Worm (Caenorhabditis elegans) whole organism, L4/young adult: ENCODE data around the gene C14B9.2.

Source experiments
- W03F9.2 ChIP-seq: fragments of 150-350 bp; optimal IDR thresholded peaks from 2 replicates; lab custom pipeline; 2014; ENCODE audit warnings: missing biosample characterization, missing genetic modification characterization
- dao-5 ChIP-seq: sonication (generic microtip); optimal IDR thresholded peaks from 2 replicates; lab custom pipeline; 2016; ENCODE audit warnings: missing genotype, missing genetic modification characterization, moderate library complexity, missing compliant biosample characterization
- him-1 ChIP-seq: sonication (generic microtip); optimal IDR thresholded peaks from 2 replicates; lab custom pipeline; 2016; ENCODE audit warnings: missing genotype, missing genetic modification reagents, missing genetic modification characterization, missing compliant biosample characterization

Gene C14B9.2

DNA sequence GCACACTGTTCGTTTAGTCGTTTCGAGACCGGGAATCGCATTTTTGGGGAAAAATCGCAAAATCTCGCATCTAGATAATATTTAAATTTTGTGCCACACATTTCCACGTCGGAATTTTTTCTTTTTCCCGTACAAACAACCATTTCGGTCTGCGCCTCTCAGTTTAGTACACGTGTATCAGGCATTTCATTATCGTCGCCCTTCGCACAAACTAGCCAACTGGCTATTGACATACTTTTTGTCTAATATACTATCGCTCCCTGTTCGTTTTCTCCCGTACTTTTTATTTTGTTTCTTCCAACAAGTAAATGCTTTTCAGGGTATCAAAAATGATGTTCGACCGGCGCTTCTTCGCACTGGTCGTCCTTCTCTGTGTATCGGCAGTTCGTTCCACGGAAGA, at the start of gene C14B9.2:
C14B9.2 (plus strand) TSS at position 320 of the 400 bp plus-strand sequence.
- TF ChIP-seq dao-5 (tag; lab: Kevin White, UChicago) = no peak
- TF ChIP-seq him-1 (tag; lab: Kevin White, UChicago) = no peak
- TF ChIP-seq W03F9.2 (tag; lab: Kevin White, UChicago) = no peak

DNA sequence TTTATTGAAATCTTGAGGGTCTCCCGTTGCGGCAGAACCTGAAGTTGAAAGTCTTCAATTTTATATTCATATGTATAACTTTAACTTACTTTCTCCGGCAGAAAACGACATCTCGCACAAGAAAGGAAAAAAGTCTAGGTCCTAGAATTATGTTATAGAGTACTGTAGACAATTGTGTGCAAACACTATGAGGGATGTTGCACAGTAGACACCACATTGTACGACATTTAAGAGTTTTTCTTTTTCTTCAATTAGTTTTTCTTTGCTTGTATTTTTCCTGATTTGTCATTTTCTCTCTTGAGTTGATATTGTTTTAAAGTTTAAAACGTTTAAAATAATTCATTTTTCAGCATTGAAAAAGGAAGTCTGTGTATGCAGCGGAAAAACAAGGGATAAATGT, 48.1 kb upstream of the C14B9.2 start, which contains the start of the genes K06H7.7 and grp-1:
K06H7.7 (minus strand) TSS at position 121 of the 400 bp plus-strand sequence.
grp-1 (plus strand) TSS at position 351 of the 400 bp plus-strand sequence.
- TF ChIP-seq W03F9.2 (tag; lab: Kevin White, UChicago) (peak; percentile 77), dao-5 (tag; lab: Kevin White, UChicago) (no peak)

DNA sequence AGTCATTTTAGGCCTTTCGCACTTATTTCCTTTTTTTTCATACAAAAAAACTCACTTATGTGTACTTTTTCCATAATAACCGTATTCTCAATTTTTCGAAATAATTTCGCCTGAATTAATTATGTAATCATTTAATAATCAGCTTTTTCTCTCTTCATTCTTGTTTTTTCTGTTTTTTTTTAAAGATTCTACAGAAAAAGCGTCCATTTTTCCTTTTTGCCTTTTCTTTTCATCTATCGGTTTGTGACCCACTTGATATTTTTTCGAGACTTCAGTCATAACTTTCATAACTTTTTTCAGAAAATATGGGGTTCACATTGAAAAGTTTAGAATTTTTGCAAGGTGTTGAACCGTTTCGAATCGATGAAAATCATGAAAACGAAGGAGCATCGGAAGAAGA, 45.2 kb upstream of the C14B9.2 start, which contains the start of gene vms-1:
vms-1 (plus strand) TSS at position 301 of the 400 bp plus-strand sequence.
- TF ChIP-seq W03F9.2 (tag; lab: Kevin White, UChicago) (no peak), him-1 (tag; lab: Kevin White, UChicago) (no peak), dao-5 (tag; lab: Kevin White, UChicago) (no peak)

DNA sequence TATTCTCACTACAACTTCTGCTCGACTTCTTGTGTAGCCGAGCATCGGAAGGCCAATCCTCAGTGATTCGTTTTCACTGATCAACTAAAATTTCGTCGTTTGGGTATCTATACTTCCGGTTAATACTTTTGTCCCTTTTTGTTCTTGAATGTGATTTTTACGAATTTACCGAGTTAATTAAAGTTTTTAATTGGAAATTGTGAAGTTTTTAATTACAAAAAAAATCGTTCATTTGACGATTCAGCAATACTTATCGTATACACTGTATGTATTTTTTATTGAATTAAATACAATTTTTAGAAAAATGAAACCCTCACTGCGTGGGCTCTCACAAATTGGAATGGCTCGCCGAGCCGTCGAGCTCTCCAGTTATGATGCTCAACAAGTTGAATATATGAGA, 42.1 kb upstream of the C14B9.2 start, which contains the start of gene idi-1:
idi-1 (plus strand) TSS at position 301 of the 400 bp plus-strand sequence.
- TF ChIP-seq dao-5 (tag; lab: Kevin White, UChicago) = no peak

DNA sequence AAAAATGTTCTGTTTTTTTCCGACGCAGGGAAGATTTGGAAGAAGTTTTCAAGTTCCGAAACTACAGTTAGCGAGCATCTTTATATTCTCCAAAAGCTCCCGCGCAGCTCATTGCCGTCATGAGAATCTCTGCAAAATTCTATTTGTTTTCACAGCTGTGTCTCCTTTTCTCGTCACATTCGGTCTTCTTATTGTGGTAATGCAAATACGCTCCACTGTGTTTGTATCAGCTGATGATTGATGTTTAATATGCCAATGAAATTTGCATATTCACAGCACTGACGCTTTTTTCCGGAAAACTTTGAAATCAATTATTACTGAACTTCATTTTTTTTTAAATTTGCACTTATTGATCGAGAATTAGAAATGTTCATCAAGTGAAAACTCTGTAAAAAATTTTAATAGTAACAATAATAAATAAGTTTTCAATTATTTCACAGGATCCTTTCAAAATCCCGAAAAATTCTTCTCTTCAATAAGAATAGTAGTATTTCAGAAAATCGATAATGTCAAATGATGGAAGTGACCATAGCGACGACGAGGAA, 40.3 kb upstream of the C14B9.2 start, which contains the start of gene K06H7.2:
K06H7.2 (plus strand) TSS at position 495 of the 545 bp plus-strand sequence.
- no peak for TF ChIP-seq dao-5 (tag; lab: Kevin White, UChicago)
- TF ChIP-seq W03F9.2 (tag; lab: Kevin White, UChicago) = peak; percentile 15
- TF ChIP-seq him-1 (tag; lab: Kevin White, UChicago) = no peak

DNA sequence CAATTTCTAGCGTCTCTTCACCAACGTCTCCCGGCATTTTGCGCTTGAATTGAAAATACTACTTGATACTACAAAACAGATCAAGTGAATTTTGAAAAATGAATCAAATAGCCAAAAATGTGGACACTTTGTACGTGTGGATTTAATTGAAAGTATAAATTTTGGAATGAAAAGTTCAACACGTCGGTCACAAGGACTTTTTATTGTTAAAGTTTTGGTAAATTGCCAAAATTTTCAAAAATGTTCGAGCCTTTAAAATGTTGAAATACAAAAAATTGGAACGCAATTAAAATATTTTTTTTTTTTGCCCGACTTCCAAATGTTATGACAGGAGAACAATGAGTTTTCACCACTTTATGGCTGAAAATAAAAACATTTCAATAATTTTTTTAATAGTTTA, 35.3 kb upstream of the C14B9.2 start, which contains the start of gene K06H7.8:
K06H7.8 (minus strand) TSS at position 101 of the 400 bp plus-strand sequence.
- no peak for TF ChIP-seq W03F9.2 (tag; lab: Kevin White, UChicago)
- TF ChIP-seq him-1 (tag; lab: Kevin White, UChicago) = no peak
- no peak for TF ChIP-seq dao-5 (tag; lab: Kevin White, UChicago)

DNA sequence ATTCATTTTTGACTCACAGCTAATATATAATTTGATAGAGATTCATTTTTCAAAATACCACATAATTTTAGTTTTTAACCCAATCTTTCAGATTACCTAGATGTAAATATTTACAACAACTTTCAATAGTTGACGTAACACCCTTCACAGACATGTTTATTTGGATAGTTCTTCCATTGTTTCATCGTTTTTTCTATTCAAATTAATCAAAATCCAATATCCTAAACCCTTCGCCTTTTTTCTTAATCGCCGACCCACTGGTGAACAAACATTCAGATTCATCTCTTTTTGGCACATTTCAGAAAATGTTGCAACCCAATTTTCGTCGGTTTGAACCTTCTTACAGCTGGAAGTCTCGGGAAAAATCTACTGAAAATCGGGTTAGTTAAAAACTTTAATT, 34.4 kb upstream of the C14B9.2 start, which contains the start of gene K06H7.1:
K06H7.1 (plus strand) TSS at position 301 of the 400 bp plus-strand sequence.
- no peak for TF ChIP-seq him-1 (tag; lab: Kevin White, UChicago)
- no peak for TF ChIP-seq dao-5 (tag; lab: Kevin White, UChicago)
- no peak for TF ChIP-seq W03F9.2 (tag; lab: Kevin White, UChicago)

DNA sequence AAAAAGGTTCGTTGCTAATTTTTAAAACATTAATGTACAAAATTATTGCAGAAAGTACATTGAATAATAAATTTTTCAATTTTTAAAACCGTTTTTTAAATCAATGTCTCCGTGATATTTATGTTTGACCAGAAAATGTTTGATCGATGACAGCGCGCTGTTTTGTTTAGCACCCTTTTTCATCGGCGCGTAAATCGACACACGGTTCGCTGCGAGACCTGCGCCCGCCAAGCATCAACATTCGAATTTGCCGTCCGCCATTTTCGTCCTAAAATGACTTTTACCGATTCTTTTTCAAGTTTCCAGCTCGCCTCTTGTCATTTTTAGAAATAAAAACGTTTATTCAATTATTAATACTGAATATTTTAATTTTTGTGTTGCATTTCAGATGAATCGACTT, 32.5 kb upstream of the C14B9.2 start, which contains the start of gene plk-1:
plk-1 (plus strand) TSS at position 389 of the 400 bp plus-strand sequence.
- no peak for TF ChIP-seq dao-5 (tag; lab: Kevin White, UChicago)
- TF ChIP-seq W03F9.2 (tag; lab: Kevin White, UChicago) = peak; percentile 6

DNA sequence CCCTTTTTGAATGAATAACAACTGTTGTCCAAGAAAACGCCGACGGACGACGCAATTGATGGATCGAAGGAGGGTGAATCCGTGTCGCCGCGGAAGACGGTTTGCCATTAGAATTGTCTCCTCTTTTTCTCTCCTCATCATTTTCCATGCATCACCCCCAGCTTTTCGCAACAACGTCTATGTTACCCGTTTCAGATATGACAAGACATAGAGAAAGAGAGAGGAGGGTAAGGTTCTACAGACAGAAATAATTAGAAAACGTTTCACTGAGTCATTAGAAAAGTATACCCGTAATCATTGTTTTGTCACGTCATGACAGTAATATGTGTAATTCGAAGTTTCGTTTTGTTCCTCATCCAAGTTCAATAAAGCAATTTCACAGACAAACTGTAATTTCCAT, 27.7 kb upstream of the C14B9.2 start:
- no peak for TF ChIP-seq him-1 (tag; lab: Kevin White, UChicago)
- no peak for TF ChIP-seq dao-5 (tag; lab: Kevin White, UChicago)
- no peak for TF ChIP-seq W03F9.2 (tag; lab: Kevin White, UChicago)

DNA sequence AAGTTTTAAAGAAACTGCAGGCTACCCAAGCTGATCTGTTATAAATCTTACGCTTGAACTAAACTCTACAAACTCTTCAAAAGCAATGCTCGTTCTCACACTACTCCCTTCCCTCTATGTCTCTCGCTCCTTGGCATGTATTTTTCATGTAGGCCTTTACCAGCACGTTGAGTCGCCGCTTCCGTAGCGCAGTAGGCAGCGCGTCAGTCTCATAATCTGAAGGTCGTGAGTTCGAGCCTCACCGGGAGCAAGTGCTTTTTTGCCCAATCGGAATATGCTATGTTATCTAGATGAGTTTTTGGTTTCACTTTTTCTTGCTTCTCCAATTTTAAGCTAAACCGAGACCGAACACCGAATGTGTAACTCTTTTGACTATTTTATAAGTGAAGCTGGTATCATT, 27.0 kb upstream of the C14B9.2 start:
- TF ChIP-seq him-1 (tag; lab: Kevin White, UChicago) (peak; percentile 41), dao-5 (tag; lab: Kevin White, UChicago) (peak; percentile 41), W03F9.2 (tag; lab: Kevin White, UChicago) (no peak)

DNA sequence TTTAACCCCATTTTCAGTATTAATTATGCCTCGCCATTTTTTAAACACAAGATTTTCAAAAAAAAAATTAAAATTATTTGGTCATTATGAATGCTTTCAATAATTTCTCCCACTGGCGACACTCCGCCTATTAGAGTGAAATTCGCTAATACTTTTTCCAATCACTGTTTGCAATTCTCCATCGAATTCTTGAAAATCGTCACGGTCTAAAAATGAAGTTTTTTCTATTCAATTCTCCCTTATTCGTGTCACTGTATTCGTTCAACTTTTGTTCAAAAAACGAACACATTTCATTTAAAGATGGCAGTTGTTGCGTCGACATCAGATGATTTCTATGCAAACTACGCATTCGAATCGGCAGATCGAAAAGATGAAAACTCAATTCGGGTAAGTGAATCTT, 25.0 kb upstream of the C14B9.2 start, which contains the start of gene C14B9.3:
C14B9.3 (plus strand) TSS at position 301 of the 400 bp plus-strand sequence.
- TF ChIP-seq dao-5 (tag; lab: Kevin White, UChicago) (no peak), him-1 (tag; lab: Kevin White, UChicago) (no peak), W03F9.2 (tag; lab: Kevin White, UChicago) (no peak)

DNA sequence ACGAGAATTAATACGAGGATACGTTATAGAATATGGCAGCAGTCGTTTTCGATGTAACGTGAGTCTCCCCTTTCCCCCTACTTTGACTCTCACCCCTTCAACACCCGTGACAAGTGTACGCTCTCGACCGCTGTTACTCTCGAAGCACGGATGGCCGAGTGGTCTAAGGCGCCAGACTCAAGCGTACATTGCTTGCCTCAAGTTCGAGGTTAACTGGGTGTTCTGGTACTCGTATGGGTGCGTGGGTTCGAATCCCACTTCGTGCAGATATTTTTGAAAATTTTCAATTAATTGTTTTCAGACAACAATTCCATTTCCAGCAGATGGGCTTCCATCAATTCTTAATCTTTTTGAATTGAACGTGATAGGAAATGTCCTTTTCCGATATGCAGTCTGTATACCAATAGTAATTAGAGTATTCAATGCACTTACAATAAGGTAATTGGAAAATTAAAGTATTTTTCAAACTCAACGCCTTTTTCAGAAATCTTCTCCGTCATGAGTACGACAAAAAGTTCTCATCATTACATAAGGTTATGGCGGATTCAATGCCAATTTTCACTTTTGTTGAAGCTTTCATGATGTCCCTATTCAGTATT, 23.9 kb upstream of the C14B9.2 start:
- TF ChIP-seq him-1 (tag; lab: Kevin White, UChicago) = peak; percentile 73
- TF ChIP-seq dao-5 (tag; lab: Kevin White, UChicago) = peak; percentile 83
- TF ChIP-seq W03F9.2 (tag; lab: Kevin White, UChicago) = no peak

DNA sequence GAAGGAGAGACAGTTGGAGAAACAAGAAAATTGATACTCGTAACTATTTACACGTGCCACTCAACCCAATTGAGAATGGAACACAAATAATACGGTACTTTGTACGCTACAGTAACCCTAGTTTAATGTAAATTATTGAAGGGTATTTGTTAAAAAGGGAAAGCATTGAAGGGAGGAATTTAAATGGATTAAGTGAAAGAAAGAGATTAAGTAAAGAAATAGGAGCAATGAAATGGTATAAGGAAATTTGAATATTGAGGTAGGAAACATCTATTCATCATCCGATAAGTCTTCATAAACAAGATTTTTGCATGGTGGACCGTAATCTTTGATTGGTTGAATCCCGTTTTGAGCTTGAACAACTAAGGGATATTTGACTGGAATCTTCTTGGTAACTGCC, 22.1 kb upstream of the C14B9.2 start:
- TF ChIP-seq dao-5 (tag; lab: Kevin White, UChicago) (no peak), him-1 (tag; lab: Kevin White, UChicago) (no peak), W03F9.2 (tag; lab: Kevin White, UChicago) (no peak)
